Worm (Caenorhabditis elegans): ENCODE results near the gene vmo-1.

ce11 chrV:20544092-20544491 lies 8.8 kb downstream of the vmo-1 start, which contains the start of gene slc-36.3:
- TF ChIP-seq nhr-12 (tag; optimal IDR thresholded peaks at IDR 0.05) (no peak), nhr-25 (tag; optimal IDR thresholded peaks at IDR 0.05) (no peak), unc-62 (GFP tag; optimal IDR thresholded peaks at IDR 0.05) (no peak), C34F6.9 (tag; optimal IDR thresholded peaks at IDR 0.05) (no peak)

All from whole organism, L2 larva.